Fruit fly (Drosophila melanogaster): ENCODE measurements around the gene Prx6a.

Gene Prx6a

dm6 chr2L:2924266-2924801, 46.3 kb upstream of the Prx6a start (continued):
- TF ChIP-seq eg (GFP tag; IDR thresholded peaks at IDR 0.05) (peak; percentile 99), Hr4 (GFP tag; optimal IDR thresholded peaks at IDR 0.05) (peak; percentile 63), Sox14 (GFP tag; optimal IDR thresholded peaks at IDR 0.05) (peak; percentile 78), CG11762 (GFP tag; optimal IDR thresholded peaks at IDR 0.05; ENCODE audit: insufficient read depth) (peak; percentile 84), CG8319 (GFP tag; optimal IDR thresholded peaks at IDR 0.05) (peak; percentile 64), Sox15 (GFP tag; optimal IDR thresholded peaks at IDR 0.05) (no peak), Blimp-1 (GFP tag; optimal IDR thresholded peaks at IDR 0.05) (peak; percentile 10), CG6854 (GFP tag; optimal IDR thresholded peaks at IDR 0.05) (peak; percentile 93), salr (GFP tag; optimal IDR thresholded peaks at IDR 0.05) (peak; percentile 72 to 93), ss (GFP tag; optimal IDR thresholded peaks at IDR 0.05) (peak; percentile 98 to 99), net (GFP tag; optimal IDR thresholded peaks at IDR 0.05) (peak; percentile 94), CG9139 (GFP tag; optimal IDR thresholded peaks at IDR 0.05) (peak; percentile 99)

- no peak for TF ChIP-seq dsx (GFP tag; optimal IDR thresholded peaks at IDR 0.05; ENCODE audit: poor library complexity, severe bottlenecking)
- TF ChIP-seq Smox (GFP tag; optimal IDR thresholded peaks at IDR 0.05) = no peak
- no peak for TF ChIP-seq CG1621 (tag; optimal IDR thresholded peaks at IDR 0.05)
- TF ChIP-seq Eip78C (GFP tag) = no peak
- no peak for TF ChIP-seq CG11294 (GFP tag; IDR thresholded peaks at IDR 0.05)
- TF ChIP-seq Ets21C (GFP tag; optimal IDR thresholded peaks at IDR 0.05) = no peak
- TF ChIP-seq CG11902 (GFP tag; optimal IDR thresholded peaks at IDR 0.05) = no peak
- no peak for TF ChIP-seq Gug (GFP tag; IDR thresholded peaks at IDR 0.05)
- no peak for TF ChIP-seq achi (GFP tag; optimal IDR thresholded peaks at IDR 0.05)
- TF ChIP-seq CG11762 (GFP tag; optimal IDR thresholded peaks at IDR 0.05; ENCODE audit: insufficient read depth) = no peak
- no peak for TF ChIP-seq salr (GFP tag; optimal IDR thresholded peaks at IDR 0.05)
- TF ChIP-seq net (GFP tag; optimal IDR thresholded peaks at IDR 0.05) = no peak
- TF ChIP-seq Blimp-1 (GFP tag; optimal IDR thresholded peaks at IDR 0.05) = no peak
- TF ChIP-seq pdm3 (GFP tag; optimal IDR thresholded peaks at IDR 0.05) = no peak
- TF ChIP-seq acj6 (GFP tag; optimal IDR thresholded peaks at IDR 0.05) = no peak
- no peak for TF ChIP-seq fd85E (GFP tag; optimal IDR thresholded peaks at IDR 0.05)
These were observed 42.6 kb upstream of the Prx6a start for dm6 chr2L:2920641-2921040.

- no peak for TF ChIP-seq CG6854 (GFP tag; optimal IDR thresholded peaks at IDR 0.05)
- no peak for TF ChIP-seq Eip78C (GFP tag)
- no peak for TF ChIP-seq CG8632 (GFP tag; optimal IDR thresholded peaks at IDR 0.05)
- TF ChIP-seq dac (GFP tag; optimal IDR thresholded peaks at IDR 0.05) = no peak
- no peak for TF ChIP-seq spab (GFP tag; optimal IDR thresholded peaks at IDR 0.05)
- TF ChIP-seq CG6792 (GFP tag; optimal IDR thresholded peaks at IDR 0.05) = no peak
- no peak for TF ChIP-seq CG8119 (GFP tag; IDR thresholded peaks at IDR 0.05)
- TF ChIP-seq CG11762 (GFP tag; optimal IDR thresholded peaks at IDR 0.05; ENCODE audit: insufficient read depth) = no peak
- TF ChIP-seq CG6808 (GFP tag; optimal IDR thresholded peaks at IDR 0.05) = no peak
- TF ChIP-seq fd59A (GFP tag; optimal IDR thresholded peaks at IDR 0.05) = no peak
These were observed 32.9 kb upstream of the Prx6a start for dm6 chr2L:2910957-2911356.

dm6 chr2L:2909495-2909894, 31.5 kb upstream of the Prx6a start:
- no peak for TF ChIP-seq OdsH (GFP tag; optimal IDR thresholded peaks at IDR 0.05)
- peak; percentile 12 for TF ChIP-seq vri (GFP tag; optimal IDR thresholded peaks at IDR 0.05)
- TF ChIP-seq fkh (GFP tag; optimal IDR thresholded peaks at IDR 0.05) = peak; percentile 71
- TF ChIP-seq CG1621 (tag; optimal IDR thresholded peaks at IDR 0.05) = no peak
- peak; percentile 30 for TF ChIP-seq Eip78C (GFP tag)
